ENCODE assay signal across 3 worm cellular contexts in genomic region chrIV:12796811-12797210, ce11.
A peak's percentile ranks its signal among the peaks of the same experiment; 100 is the strongest.
TF ChIP-seq lines count a peak whose summit lies in the region.

No protein-coding gene starts in this region.

TF ChIP-seq in whole organism, L1 larva, 84 proteins besides CTCF, POLR2A, EP300 and RAD21:
- peak; percentile 66 for TF ChIP-seq lin-14 (GFP tag; optimal IDR thresholded peaks at IDR 0.05; lab: Kevin White, UChicago)
- no peak for TF ChIP-seq ceh-90 (tag; optimal IDR thresholded peaks at IDR 0.05; lab: Kevin White, UChicago)
- no peak for TF ChIP-seq dpl-1 (GFP tag; optimal IDR thresholded peaks at IDR 0.05; lab: Kevin White, UChicago)
- TF ChIP-seq nhr-85 (tag; lab: Kevin White, UChicago) = peak; percentile 81

TF ChIP-seq in whole organism, L3 larva, 47 proteins besides CTCF, POLR2A, EP300 and RAD21:
- TF ChIP-seq nhr-25 (tag; optimal IDR thresholded peaks at IDR 0.05; lab: Kevin White, UChicago) (peak; percentile 32), ztf-11 (tag; optimal IDR thresholded peaks at IDR 0.05; lab: Kevin White, UChicago) (no peak)

TF ChIP-seq in whole organism, L4 larva, 104 proteins besides CTCF, POLR2A, EP300 and RAD21:
- TF ChIP-seq mes-2 (tag; optimal IDR thresholded peaks at IDR 0.05; lab: Kevin White, UChicago; ENCODE audit: poor library complexity, severe bottlenecking) (peak; percentile 22), ZK546.5 (tag; optimal IDR thresholded peaks at IDR 0.05; lab: Kevin White, UChicago) (no peak), F26F4.8 (GFP tag; conservative IDR thresholded peaks at IDR 0.05; lab: Robert Waterston, UW) (no peak), nhr-25 (tag; optimal IDR thresholded peaks at IDR 0.05; lab: Kevin White, UChicago; ENCODE audit: borderline replicate concordance, insufficient read depth) (peak; percentile 8)
